Fruit fly (Drosophila melanogaster) whole organism, embryonic: ENCODE results near the gene CG4210.

Source experiments
- CG11696 ChIP-seq: fragments of 200-800 bp; sonication (Bioruptor generic); IDR thresholded peaks from 2 replicates; pipeline ENCODE4 v1.3.6; 2022; ENCODE audit warnings: missing biosample characterization, missing genetic modification characterization
- CG14014 ChIP-seq: fragments of 200-800 bp; sonication (Bioruptor generic); IDR thresholded peaks from 2 replicates; pipeline ENCODE4 v1.3.6; 2022; ENCODE audit warnings: missing biosample characterization, missing genetic modification characterization
- CG15269 ChIP-seq: fragments of 200-800 bp; sonication (Bioruptor generic); optimal IDR thresholded peaks from 2 replicates; lab custom pipeline; 2018; ENCODE audit warnings: missing biosample characterization, mild to moderate bottlenecking, missing genetic modification characterization, moderate library complexity
- CG17912 ChIP-seq: fragments of 200-800 bp; sonication (Bioruptor generic); optimal IDR thresholded peaks from 2 replicates; lab custom pipeline; 2018; ENCODE audit warnings: missing biosample characterization, mild to moderate bottlenecking, missing genetic modification characterization
- CG30431 ChIP-seq: fragments of 200-800 bp; sonication (Bioruptor generic); optimal IDR thresholded peaks from 2 replicates; lab custom pipeline; 2017; ENCODE audit warnings: missing biosample characterization, missing genetic modification characterization
- CG32532 ChIP-seq: fragments of 200-800 bp; sonication (Bioruptor generic); IDR thresholded peaks from 2 replicates; pipeline ENCODE4 v1.3.6; 2022; ENCODE audit warnings: missing biosample characterization, missing genetic modification characterization
- CG3995 ChIP-seq: fragments of 200-800 bp; sonication (Bioruptor generic); optimal IDR thresholded peaks from 3 replicates; lab custom pipeline; 2016; ENCODE audit warnings: missing biosample characterization, missing genetic modification characterization
- CG6689 ChIP-seq: fragments of 200-800 bp; sonication (Bioruptor generic); IDR thresholded peaks from 2 replicates; pipeline ENCODE4 v1.3.6; 2022; ENCODE audit warnings: missing biosample characterization, missing genetic modification characterization
- CG6854 ChIP-seq: fragments of 200-800 bp; sonication (Bioruptor generic); optimal IDR thresholded peaks from 3 replicates; lab custom pipeline; 2017; ENCODE audit warnings: missing biosample characterization, mild to moderate bottlenecking, missing genetic modification characterization
- CG7271 ChIP-seq: fragments of 200-800 bp; sonication (Bioruptor generic); optimal IDR thresholded peaks from 2 replicates; lab custom pipeline; 2018; ENCODE audit warnings: missing biosample characterization, mild to moderate bottlenecking, missing genetic modification characterization, moderate library complexity
- CHES-1-like ChIP-seq: fragments of 200-800 bp; sonication (Bioruptor generic); optimal IDR thresholded peaks from 2 replicates; lab custom pipeline; 2016; ENCODE audit warnings: missing biosample characterization, missing genetic modification characterization
- Doc3 ChIP-seq: fragments of 200-800 bp; sonication (Bioruptor generic); IDR thresholded peaks from 3 replicates; pipeline ENCODE4 v1.3.6; 2022; ENCODE audit warnings: missing biosample characterization, missing genetic modification characterization; ENCODE audit not compliant: partially characterized antibody
- Dref ChIP-seq: fragments of 200-800 bp; sonication (Bioruptor generic); IDR thresholded peaks from 2 replicates; pipeline ENCODE4 v1.3.6; 2022; ENCODE audit warnings: missing biosample characterization, missing genetic modification characterization
- Eip74EF ChIP-seq, 2 experiments: fragments of 200-800 bp in 1 of 2; fragments of >200 bp in 1 of 2; sonication (Bioruptor generic) in 1 of 2; optimal IDR thresholded peaks; 2 replicates each; lab custom pipeline; 2017 to 2019; ENCODE audit warnings: missing biosample characterization in 2 of 2, missing genetic modification characterization in 2 of 2, mild to moderate bottlenecking in 1 of 2, moderate library complexity in 1 of 2
- H15 ChIP-seq: fragments of 200-800 bp; sonication (Bioruptor generic); IDR thresholded peaks from 3 replicates; pipeline ENCODE4 v1.3.6; 2022; ENCODE audit warnings: missing biosample characterization, missing genetic modification characterization
- H2.0 ChIP-seq: fragments of 200-800 bp; sonication (Bioruptor generic); IDR thresholded peaks from 2 replicates; pipeline ENCODE4 v1.3.6; 2022; ENCODE audit warnings: missing biosample characterization, missing genetic modification characterization
- Hr78 ChIP-seq, 2 experiments: fragments of 200-800 bp in 1 of 2; fragments of >200 bp in 1 of 2; sonication (Bioruptor generic) in 1 of 2; optimal IDR thresholded peaks; 2 replicates each; lab custom pipeline; 2017 to 2019; ENCODE audit warnings: missing biosample characterization in 2 of 2, missing genetic modification characterization in 2 of 2, mild to moderate bottlenecking in 1 of 2, moderate library complexity in 1 of 2
- Neu2 ChIP-seq: fragments of 200-800 bp; sonication (Bioruptor generic); optimal IDR thresholded peaks from 3 replicates; lab custom pipeline; 2016; ENCODE audit warnings: missing biosample characterization, missing genetic modification characterization, borderline replicate concordance
- Nf-YA ChIP-seq: fragments of 200-800 bp; sonication (Bioruptor generic); IDR thresholded peaks from 2 replicates; pipeline ENCODE4 v1.3.6; 2022; ENCODE audit warnings: missing biosample characterization, missing genetic modification characterization
- Pdp1 ChIP-seq, 2 experiments: fragments of 200-800 bp; sonication (Bioruptor generic); optimal IDR thresholded peaks; 3 replicates each; lab custom pipeline; 2016; ENCODE audit warnings: missing biosample characterization in 2 of 2, missing genetic modification characterization in 2 of 2, mild to moderate bottlenecking in 1 of 2, moderate library complexity in 1 of 2
- Ravus ChIP-seq: fragments of 200-800 bp; sonication (Bioruptor generic); IDR thresholded peaks from 2 replicates; pipeline ENCODE4 v1.3.6; 2022; ENCODE audit warnings: missing biosample characterization, missing genetic modification characterization
- ap ChIP-seq: fragments of 200-800 bp; sonication (Bioruptor generic); IDR thresholded peaks from 2 replicates; pipeline ENCODE4 v1.3.6; 2022; ENCODE audit warnings: missing biosample characterization, missing genetic modification characterization
- bowl ChIP-seq: fragments of 200-800 bp; sonication (Bioruptor generic); IDR thresholded peaks from 2 replicates; pipeline ENCODE4 v1.3.6; 2022; ENCODE audit warnings: missing biosample characterization, missing genetic modification characterization
- crc ChIP-seq: fragments of 200-800 bp; sonication (Bioruptor generic); optimal IDR thresholded peaks from 2 replicates; lab custom pipeline; 2016; ENCODE audit warnings: missing biosample characterization, missing genetic modification characterization
- disco-r ChIP-seq: fragments of 200-800 bp; sonication (Bioruptor generic); optimal IDR thresholded peaks from 2 replicates; lab custom pipeline; 2016; ENCODE audit warnings: missing biosample characterization, missing genetic modification characterization
- exex ChIP-seq: fragments of 200-800 bp; sonication (Bioruptor generic); optimal IDR thresholded peaks from 4 replicates; lab custom pipeline; 2018; ENCODE audit warnings: missing biosample characterization, mild to moderate bottlenecking, missing genetic modification characterization, moderate library complexity
- fd96Cb ChIP-seq: fragments of 200-800 bp; sonication (Bioruptor generic); optimal IDR thresholded peaks from 2 replicates; lab custom pipeline; 2018; ENCODE audit warnings: missing biosample characterization, mild to moderate bottlenecking, missing genetic modification characterization, moderate library complexity
- gro ChIP-seq: fragments of 200-800 bp; sonication (Bioruptor generic); optimal IDR thresholded peaks from 2 replicates; lab custom pipeline; 2016; ENCODE audit warnings: missing biosample characterization, missing genetic modification characterization
- ind ChIP-seq: fragments of 200-800 bp; sonication (Bioruptor generic); optimal IDR thresholded peaks from 3 replicates; lab custom pipeline; 2016; ENCODE audit warnings: missing biosample characterization, missing genetic modification characterization
- kah ChIP-seq: fragments of 200-800 bp; sonication (Bioruptor generic); optimal IDR thresholded peaks from 2 replicates; lab custom pipeline; 2018; ENCODE audit warnings: missing biosample characterization, mild to moderate bottlenecking, missing genetic modification characterization
- maf-S ChIP-seq: fragments of 200-800 bp; sonication (Bioruptor generic); optimal IDR thresholded peaks from 2 replicates; lab custom pipeline; 2016; ENCODE audit warnings: missing biosample characterization, missing genetic modification characterization
- nerfin-2 ChIP-seq: fragments of 200-800 bp; sonication (Bioruptor generic); IDR thresholded peaks from 2 replicates; pipeline ENCODE4 v1.3.6; 2022; ENCODE audit warnings: missing biosample characterization, missing genetic modification characterization; ENCODE audit not compliant: partially characterized antibody
- org-1 ChIP-seq: fragments of 200-800 bp; sonication (Bioruptor generic); optimal IDR thresholded peaks from 2 replicates; lab custom pipeline; 2017; ENCODE audit warnings: missing biosample characterization, missing genetic modification characterization
- seq ChIP-seq: fragments of 200-800 bp; sonication (Bioruptor generic); IDR thresholded peaks from 2 replicates; pipeline ENCODE4 v1.3.6; 2022; ENCODE audit warnings: missing biosample characterization, missing genetic modification characterization
- sr ChIP-seq: fragments of 200-800 bp; sonication (Bioruptor generic); IDR thresholded peaks from 3 replicates; pipeline ENCODE4 v1.3.6; 2022; ENCODE audit warnings: missing biosample characterization, missing genetic modification characterization
- stc ChIP-seq: fragments of 200-800 bp; sonication (Bioruptor generic); IDR thresholded peaks from 2 replicates; pipeline ENCODE4 v1.3.6; 2022; ENCODE audit warnings: missing biosample characterization, missing genetic modification characterization
- tio ChIP-seq: fragments of 200-800 bp; sonication (Bioruptor generic); optimal IDR thresholded peaks from 2 replicates; lab custom pipeline; 2017; ENCODE audit warnings: missing biosample characterization, missing genetic modification characterization, inconsistent platforms
- z ChIP-seq: fragments of 200-800 bp; sonication (Bioruptor generic); IDR thresholded peaks from 3 replicates; pipeline ENCODE4 v1.3.6; 2022; ENCODE audit warnings: missing biosample characterization, missing genetic modification characterization
- zf30C ChIP-seq: fragments of 200-800 bp; sonication (Bioruptor generic); optimal IDR thresholded peaks from 3 replicates; lab custom pipeline; 2018; ENCODE audit warnings: missing biosample characterization, mild to moderate bottlenecking, missing genetic modification characterization

CG4210 gene

dm6 chr3R:15242186-15243045, 28.6 kb downstream of the CG4210 start, which contains the start of the genes tefu and Hsc70-4 (continued):
- TF ChIP-seq nerfin-2 (GFP tag; lab: Robert Waterston, UW): no peak
- TF ChIP-seq disco-r (GFP tag; lab: Kevin White, UChicago): no peak
- peak; percentile 0 for TF ChIP-seq CG15269 (tag; lab: Kevin White, UChicago)
- peak; percentile 80 for TF ChIP-seq CG30431 (GFP tag; lab: Kevin White, UChicago)
- peak; percentile 82 for TF ChIP-seq CG6689 (GFP tag; lab: Robert Waterston, UW)
- TF ChIP-seq Dref (GFP tag; lab: Robert Waterston, UW): peak; percentile 51
- TF ChIP-seq H2.0: peak; percentile 70
- TF ChIP-seq kah (GFP tag; lab: Kevin White, UChicago): peak; percentile 45
- peak; percentile 63 for TF ChIP-seq seq (GFP tag; lab: Robert Waterston, UW)
- TF ChIP-seq Ravus (GFP tag; lab: Robert Waterston, UW): peak; percentile 43
- TF ChIP-seq Pdp1 (GFP tag; optimal IDR thresholded peaks at IDR 0.05; lab: Kevin White, UChicago): peak; percentile 85 to 90
- no peak for TF ChIP-seq CG6854
- peak; percentile 80 for TF ChIP-seq fd96Cb (tag; lab: Kevin White, UChicago)
- peak; percentile 52; the same call in 1 of the 2 replicates for TF ChIP-seq Nf-YA (GFP tag; lab: Robert Waterston, UW)
- TF ChIP-seq ind (GFP tag; lab: Kevin White, UChicago): peak; percentile 86
- peak; percentile 52 for TF ChIP-seq CHES-1-like (GFP tag; lab: Kevin White, UChicago)
- TF ChIP-seq gro (GFP tag; lab: Kevin White, UChicago): peak; percentile 4
- TF ChIP-seq org-1: no peak
- TF ChIP-seq crc: peak; percentile 8
- no peak for TF ChIP-seq bowl (GFP tag; lab: Robert Waterston, UW)
- TF ChIP-seq maf-S: peak; percentile 76
- TF ChIP-seq Doc3: no peak
- TF ChIP-seq CG14014: peak; percentile 61; the same call in 1 of the 2 replicates
- 0 out of 2 replicates have a peak, but pooled peaks have one; percentile 29 for TF ChIP-seq stc (GFP tag; lab: Robert Waterston, UW)
- peak; percentile 65; the same call in 1 of the 2 replicates for TF ChIP-seq ap (GFP tag; lab: Robert Waterston, UW)
- peak; percentile 72; the same call in 2 of the 3 replicates for TF ChIP-seq H15
- TF ChIP-seq CG11696 (GFP tag; lab: Robert Waterston, UW): peak; percentile 58
- no peak for TF ChIP-seq zf30C
- peak; percentile 59 for TF ChIP-seq CG7271 (tag; lab: Kevin White, UChicago)
- TF ChIP-seq Eip74EF (GFP tag; optimal IDR thresholded peaks at IDR 0.05; lab: Kevin White, UChicago): peak in 1 of 2 experiments; percentile 82

dm6 chr3R:15243046-15243356, 29.2 kb downstream of the CG4210 start:
- TF ChIP-seq Hr78 (GFP tag; optimal IDR thresholded peaks at IDR 0.05; lab: Kevin White, UChicago) (peak in 1 of 2 experiments; percentile 45), Neu2 (GFP tag; lab: Kevin White, UChicago) (no peak), Pdp1 (GFP tag; optimal IDR thresholded peaks at IDR 0.05; lab: Kevin White, UChicago) (peak in 1 of 2 experiments; percentile 95), CG17912 (peak; percentile 64), z (GFP tag; lab: Robert Waterston, UW) (peak; percentile 59; the same call in 1 of the 3 replicates), CG3995 (peak; percentile 46), exex (tag; lab: Kevin White, UChicago) (peak; percentile 7), CG32532 (GFP tag; lab: Robert Waterston, UW) (0 out of 2 replicates have a peak, but pooled peaks have one; percentile 40), sr (peak; percentile 70), tio (GFP tag; lab: Kevin White, UChicago) (no peak)
